Worm (Caenorhabditis elegans): Measurements from ENCODE around the gene F36F12.2.

DNA sequence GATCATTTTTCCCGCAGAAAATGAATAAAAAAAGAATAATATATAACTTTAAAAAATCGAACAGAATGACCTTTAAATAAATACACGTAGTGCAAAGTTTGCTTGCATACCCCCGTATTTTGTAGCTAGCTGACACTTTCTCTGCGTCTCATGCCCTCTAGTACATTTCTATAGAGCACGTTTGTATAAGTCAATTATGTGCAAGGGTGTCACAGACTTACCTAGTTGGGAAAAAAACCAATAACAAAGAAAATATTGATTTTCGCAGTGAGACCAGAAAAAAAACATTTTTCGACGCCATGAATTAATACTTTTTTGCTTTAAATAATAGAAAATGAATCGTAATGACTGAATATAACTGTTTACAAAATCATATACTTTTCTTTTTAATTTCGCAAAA, 14.2 kb upstream of the F36F12.2 start, which contains the start of gene ckb-4:
- no peak for TF ChIP-seq pha-4 (tag; optimal IDR thresholded peaks at IDR 0.05)
- TF ChIP-seq pqm-1 (tag; optimal IDR thresholded peaks at IDR 0.05), result no peak
- no peak for TF ChIP-seq dmd-4 (tag; optimal IDR thresholded peaks at IDR 0.05; ENCODE audit: borderline replicate concordance)
- no peak for TF ChIP-seq K02D7.2 (tag; optimal IDR thresholded peaks at IDR 0.05)
- no peak for TF ChIP-seq ceh-18 (tag; optimal IDR thresholded peaks at IDR 0.05)
- TF ChIP-seq ama-1 (optimal IDR thresholded peaks at IDR 0.05), result no peak
- no peak for TF ChIP-seq pat-9 (tag; optimal IDR thresholded peaks at IDR 0.05)
- TF ChIP-seq Y22D7AL.16 (tag; optimal IDR thresholded peaks at IDR 0.05), result no peak

Measured in whole organism, late embryonic.